Worm (Caenorhabditis elegans) whole organism, L1 larva: Measurements from ENCODE around the gene Y22D7AL.16.
A peak's percentile ranks its signal among the peaks of the same experiment; 100 is the strongest.

Source experiments
- C04F5.9 ChIP-seq: sonication (generic microtip); optimal IDR thresholded peaks from 2 replicates; lab custom pipeline; 2016; ENCODE audit warnings: missing genetic modification characterization, missing compliant biosample characterization
- C16A3.4 ChIP-seq: fragments of 150-350 bp; optimal IDR thresholded peaks from 2 replicates; lab custom pipeline; 2014; ENCODE audit warnings: missing biosample characterization, missing genetic modification characterization
- Y116A8C.19 ChIP-seq: sonication (generic microtip); optimal IDR thresholded peaks from 2 replicates; lab custom pipeline; 2016; ENCODE audit warnings: missing compliant biosample characterization, missing genetic modification characterization, borderline replicate concordance
- aha-1 ChIP-seq: fragments of 150-350 bp; optimal IDR thresholded peaks from 2 replicates; lab custom pipeline; 2014; ENCODE audit warnings: missing biosample characterization, missing genetic modification characterization
- alr-1 ChIP-seq: fragments of 200-800 bp; sonication (Bioruptor generic); optimal IDR thresholded peaks from 2 replicates; lab custom pipeline; 2018; ENCODE audit warnings: borderline replicate concordance, mild to moderate bottlenecking, missing genetic modification characterization, missing compliant biosample characterization
- ama-1 ChIP-seq: fragments of 150-350 bp; optimal IDR thresholded peaks from 2 replicates; lab custom pipeline; 2014
- blmp-1 ChIP-seq: fragments of 150-350 bp; optimal IDR thresholded peaks from 2 replicates; lab custom pipeline; 2014; ENCODE audit warnings: missing biosample characterization, missing genetic modification characterization
- ceh-63 ChIP-seq: fragments of 200-800 bp; sonication (Bioruptor generic); optimal IDR thresholded peaks from 2 replicates; lab custom pipeline; 2018; ENCODE audit warnings: mild to moderate bottlenecking, missing genetic modification characterization, missing compliant biosample characterization
- ceh-8 ChIP-seq: fragments of 200-800 bp; sonication (Bioruptor generic); optimal IDR thresholded peaks from 2 replicates; lab custom pipeline; 2018; ENCODE audit warnings: mild to moderate bottlenecking, missing genetic modification characterization, moderate library complexity, missing compliant biosample characterization
- ceh-82 ChIP-seq, 3 experiments: fragments of 150-350 bp in 1 of 3; sonication (generic microtip) in 2 of 3; optimal IDR thresholded peaks; 2 replicates each; lab custom pipeline; 2014 to 2017; ENCODE audit warnings: missing biosample characterization in 3 of 3, missing genetic modification characterization in 3 of 3
- ces-1 ChIP-seq: fragments of 150-350 bp; optimal IDR thresholded peaks from 2 replicates; lab custom pipeline; 2014; ENCODE audit warnings: missing biosample characterization, missing genetic modification reagents, missing genetic modification characterization
- dpl-1 ChIP-seq, 3 experiments: fragments of 150-350 bp in 2 of 3; sonication (generic microtip) in 1 of 3; optimal IDR thresholded peaks; 2 replicates each; lab custom pipeline; 2014 to 2017; ENCODE audit warnings: missing biosample characterization in 3 of 3, missing genetic modification characterization in 3 of 3, missing genetic modification reagents in 3 of 3
- dsc-1 ChIP-seq: sonication (generic microtip); optimal IDR thresholded peaks from 2 replicates; lab custom pipeline; 2016; ENCODE audit warnings: mild to moderate bottlenecking, missing genetic modification characterization, missing compliant biosample characterization
- efl-3 ChIP-seq: fragments of 200-800 bp; sonication (Bioruptor generic); optimal IDR thresholded peaks from 2 replicates; lab custom pipeline; 2018; ENCODE audit warnings: mild to moderate bottlenecking, missing genetic modification characterization, missing compliant biosample characterization
- egl-13 ChIP-seq: sonication (generic microtip); optimal IDR thresholded peaks from 2 replicates; lab custom pipeline; 2016; ENCODE audit warnings: missing genotype, missing genetic modification reagents, missing genetic modification characterization, missing compliant biosample characterization
- ets-5 ChIP-seq: fragments of 200-800 bp; sonication (Bioruptor generic); IDR thresholded peaks from 2 replicates; pipeline ENCODE4 v1.3.6; 2022; ENCODE audit warnings: missing genetic modification characterization, missing compliant biosample characterization
- fkh-10 ChIP-seq: sonication (generic microtip); optimal IDR thresholded peaks from 2 replicates; lab custom pipeline; 2017; ENCODE audit warnings: missing biosample characterization, missing genetic modification reagents, missing genetic modification characterization
- fkh-4 ChIP-seq: sonication (generic microtip); optimal IDR thresholded peaks from 2 replicates; lab custom pipeline; 2016; ENCODE audit warnings: missing compliant biosample characterization, missing genetic modification characterization, borderline replicate concordance
- fkh-8 ChIP-seq: sonication (generic microtip); optimal IDR thresholded peaks from 2 replicates; lab custom pipeline; 2016; ENCODE audit warnings: mild to moderate bottlenecking, missing genetic modification characterization, missing compliant biosample characterization
- grh-1 ChIP-seq: fragments of 200-800 bp; sonication (Bioruptor generic); IDR thresholded peaks from 2 replicates; pipeline ENCODE4 v1.3.6; 2022; ENCODE audit warnings: missing genetic modification reagents, missing genetic modification characterization, missing compliant biosample characterization
- hlh-17 ChIP-seq: fragments of 200-800 bp; sonication (Bioruptor generic); optimal IDR thresholded peaks from 2 replicates; lab custom pipeline; 2018; ENCODE audit warnings: missing genetic modification characterization, mild to moderate bottlenecking, missing compliant biosample characterization, moderate library complexity, borderline replicate concordance
- hlh-4 ChIP-seq: sonication (generic microtip); optimal IDR thresholded peaks from 2 replicates; lab custom pipeline; 2016; ENCODE audit warnings: mild to moderate bottlenecking, missing genetic modification characterization, missing compliant biosample characterization
- hpl-2 ChIP-seq: fragments of 150-350 bp; optimal IDR thresholded peaks from 2 replicates; lab custom pipeline; 2014; ENCODE audit warnings: missing biosample characterization, missing genetic modification reagents, missing genetic modification characterization
- irx-1 ChIP-seq: sonication (generic microtip); optimal IDR thresholded peaks from 2 replicates; lab custom pipeline; 2016; ENCODE audit warnings: missing genetic modification characterization, missing compliant biosample characterization
- isw-1 ChIP-seq: fragments of 200-800 bp; sonication (Bioruptor generic); IDR thresholded peaks from 2 replicates; pipeline ENCODE4 v1.3.6; 2022; ENCODE audit warnings: missing genetic modification characterization, missing compliant biosample characterization
- jun-1 ChIP-seq: fragments of 150-350 bp; optimal IDR thresholded peaks from 2 replicates; lab custom pipeline; 2014; ENCODE audit warnings: missing biosample characterization, missing genetic modification reagents, missing genetic modification characterization
- lin-13 ChIP-seq: fragments of 150-350 bp; optimal IDR thresholded peaks from 2 replicates; lab custom pipeline; 2014; ENCODE audit warnings: missing biosample characterization, missing genetic modification reagents, missing genetic modification characterization
- lin-14 ChIP-seq: fragments of 200-800 bp; sonication (Bioruptor generic); optimal IDR thresholded peaks from 2 replicates; lab custom pipeline; 2018; ENCODE audit warnings: mild to moderate bottlenecking, missing genetic modification characterization, moderate library complexity, missing compliant biosample characterization
- lir-3 ChIP-seq: sonication (generic microtip); optimal IDR thresholded peaks from 2 replicates; lab custom pipeline; 2016; ENCODE audit warnings: mild to moderate bottlenecking, missing genetic modification characterization, moderate library complexity, missing compliant biosample characterization; ENCODE audit not compliant: poor library complexity
- mab-9 ChIP-seq: fragments of 200-800 bp; sonication (Bioruptor generic); IDR thresholded peaks from 2 replicates; pipeline ENCODE4 v1.3.6; 2022; ENCODE audit warnings: missing genetic modification reagents, missing genetic modification characterization, missing compliant biosample characterization
- mdl-1 ChIP-seq, 2 experiments: fragments of 150-350 bp; optimal IDR thresholded peaks; 2 replicates each; lab custom pipeline; 2014 to 2017; ENCODE audit warnings: missing biosample characterization in 2 of 2, missing genetic modification characterization in 2 of 2, inconsistent platforms in 1 of 2
- mep-1 ChIP-seq: fragments of 150-350 bp; optimal IDR thresholded peaks from 2 replicates; lab custom pipeline; 2014; ENCODE audit warnings: missing biosample characterization, missing genetic modification characterization
- nhr-11 ChIP-seq: fragments of 150-350 bp; optimal IDR thresholded peaks from 2 replicates; lab custom pipeline; 2014; ENCODE audit warnings: missing biosample characterization, missing genetic modification characterization
- nhr-12 ChIP-seq: sonication (generic microtip); optimal IDR thresholded peaks from 2 replicates; lab custom pipeline; 2017; ENCODE audit warnings: missing biosample characterization, missing genetic modification characterization
- nhr-19 ChIP-seq: fragments of 200-800 bp; sonication (Bioruptor generic); conservative IDR thresholded peaks from 2 replicates; pipeline ENCODE4 v1.3.6; 2022; ENCODE audit warnings: missing genetic modification characterization, missing compliant biosample characterization
- nhr-20 ChIP-seq: sonication (generic microtip); optimal IDR thresholded peaks from 2 replicates; lab custom pipeline; 2016; ENCODE audit warnings: mild to moderate bottlenecking, missing genetic modification characterization, missing compliant biosample characterization
- nhr-237 ChIP-seq: fragments of 150-350 bp; optimal IDR thresholded peaks from 2 replicates; lab custom pipeline; 2014; ENCODE audit warnings: missing biosample characterization, missing genetic modification characterization
- nhr-28 ChIP-seq: fragments of 150-350 bp; optimal IDR thresholded peaks from 2 replicates; lab custom pipeline; 2014; ENCODE audit warnings: missing biosample characterization, missing genetic modification characterization
- nhr-76 ChIP-seq: sonication (generic microtip); optimal IDR thresholded peaks from 2 replicates; lab custom pipeline; 2017; ENCODE audit warnings: missing biosample characterization, missing genetic modification characterization
- nhr-84 ChIP-seq: sonication (generic microtip); optimal IDR thresholded peaks from 2 replicates; lab custom pipeline; 2017; ENCODE audit warnings: missing biosample characterization, missing genetic modification characterization
- nhr-85 ChIP-seq: sonication (generic microtip); peaks from one replicate; lab custom pipeline; 2016; ENCODE audit warnings: missing genetic modification characterization, inconsistent platforms, missing compliant biosample characterization
- pag-3 ChIP-seq: sonication (generic microtip); optimal IDR thresholded peaks from 2 replicates; lab custom pipeline; 2017; ENCODE audit warnings: missing genetic modification characterization, mild to moderate bottlenecking, missing compliant biosample characterization, antibody characterized with exemption, borderline replicate concordance; ENCODE audit not compliant: insufficient read depth
- pax-3 ChIP-seq: fragments of 200-800 bp; sonication (Bioruptor generic); optimal IDR thresholded peaks from 2 replicates; lab custom pipeline; 2018; ENCODE audit warnings: mild to moderate bottlenecking, missing genetic modification characterization, moderate library complexity, missing compliant biosample characterization
- rnt-1 ChIP-seq: sonication (generic microtip); optimal IDR thresholded peaks from 2 replicates; lab custom pipeline; 2016; ENCODE audit warnings: mild to moderate bottlenecking, missing genetic modification characterization, moderate library complexity, missing compliant biosample characterization
- snu-23 ChIP-seq: sonication (generic microtip); optimal IDR thresholded peaks from 2 replicates; lab custom pipeline; 2016; ENCODE audit warnings: missing genetic modification characterization, missing compliant biosample characterization
- sox-4 ChIP-seq: sonication (generic microtip); optimal IDR thresholded peaks from 2 replicates; lab custom pipeline; 2016; ENCODE audit warnings: missing genetic modification characterization, missing compliant biosample characterization
- sptf-1 ChIP-seq: fragments of 150-350 bp; optimal IDR thresholded peaks from 2 replicates; lab custom pipeline; 2014; ENCODE audit warnings: missing biosample characterization, missing genetic modification characterization
- tbx-2 ChIP-seq: sonication (generic microtip); optimal IDR thresholded peaks from 2 replicates; lab custom pipeline; 2016; ENCODE audit warnings: missing genetic modification characterization, missing compliant biosample characterization
- tlp-1 ChIP-seq: fragments of 150-350 bp; optimal IDR thresholded peaks from 2 replicates; lab custom pipeline; 2014; ENCODE audit warnings: missing biosample characterization, missing genetic modification characterization
- unc-62 ChIP-seq: fragments of 150-350 bp; optimal IDR thresholded peaks from 2 replicates; lab custom pipeline; 2014; ENCODE audit warnings: missing biosample characterization, missing genetic modification reagents, missing genetic modification characterization
- unc-86 ChIP-seq: sonication (generic microtip); optimal IDR thresholded peaks from 2 replicates; lab custom pipeline; 2016; ENCODE audit warnings: missing genetic modification characterization, missing compliant biosample characterization
- vab-15 ChIP-seq: sonication (generic microtip); optimal IDR thresholded peaks from 2 replicates; lab custom pipeline; 2017; ENCODE audit warnings: missing genotype, mild to moderate bottlenecking, missing genetic modification characterization, missing compliant biosample characterization
- xbp-1 ChIP-seq: sonication (generic microtip); optimal IDR thresholded peaks from 2 replicates; lab custom pipeline; 2016; ENCODE audit warnings: missing genetic modification characterization, missing compliant biosample characterization

Gene Y22D7AL.16

ce11 chrIII:1618915-1619314, 46.1 kb downstream of the Y22D7AL.16 start, which contains the start of gene Y22D7AL.10 (continued):
- TF ChIP-seq nhr-84 (no peak), aha-1 (peak; percentile 95), nhr-12 (tag; lab: Kevin White, UChicago) (peak; percentile 72), C04F5.9 (peak; percentile 95), lin-14 (GFP tag; lab: Kevin White, UChicago) (peak; percentile 99), lir-3 (tag; lab: Kevin White, UChicago) (peak; percentile 97), mep-1 (peak; percentile 93), efl-3 (GFP tag; lab: Kevin White, UChicago) (peak; percentile 97), sox-4 (tag; lab: Kevin White, UChicago) (peak; percentile 98), sptf-1 (tag; lab: Kevin White, UChicago) (no peak), ceh-82 (tag; optimal IDR thresholded peaks at IDR 0.05; lab: Kevin White, UChicago) (peak; percentile 95 to 97 (median 97)), fkh-10 (GFP tag; lab: Kevin White, UChicago) (peak; percentile 97), fkh-4 (tag; lab: Kevin White, UChicago) (peak; percentile 95), ceh-8 (GFP tag; lab: Kevin White, UChicago) (peak; percentile 99), lin-13 (peak; percentile 99), tlp-1 (tag; lab: Kevin White, UChicago) (no peak), nhr-20 (tag; lab: Kevin White, UChicago) (peak; percentile 99), rnt-1 (tag; lab: Kevin White, UChicago) (peak; percentile 96), dpl-1 (GFP tag; optimal IDR thresholded peaks at IDR 0.05; lab: Kevin White, UChicago) (peak; percentile 90 to 93 (median 91)), nhr-237 (tag; lab: Kevin White, UChicago) (peak; percentile 93), irx-1 (tag; lab: Kevin White, UChicago) (peak; percentile 99), hlh-4 (tag; lab: Kevin White, UChicago) (no peak), fkh-8 (tag; lab: Kevin White, UChicago) (peak; percentile 99), ces-1 (no peak), mdl-1 (tag; optimal IDR thresholded peaks at IDR 0.05; lab: Kevin White, UChicago) (peak in 1 of 2 experiments; percentile 92), isw-1 (GFP tag; lab: Robert Waterston, UW) (peak; percentile 100), nhr-76 (tag; lab: Kevin White, UChicago) (peak; percentile 100), nhr-11 (tag; lab: Kevin White, UChicago) (peak; percentile 92), unc-86 (tag; lab: Kevin White, UChicago) (peak; percentile 100), tbx-2 (tag; lab: Kevin White, UChicago) (peak; percentile 99), snu-23 (GFP tag; lab: Kevin White, UChicago) (peak; percentile 99), nhr-19 (GFP tag; lab: Robert Waterston, UW) (peak; percentile 99), xbp-1 (peak; percentile 100), unc-62 (GFP tag; lab: Kevin White, UChicago) (peak; percentile 73), grh-1 (peak; percentile 99), vab-15 (peak; percentile 85), mab-9 (GFP tag; lab: Robert Waterston, UW) (peak; percentile 99), egl-13 (tag; lab: Kevin White, UChicago) (peak; percentile 99), dsc-1 (peak; percentile 100), hlh-17 (GFP tag; lab: Kevin White, UChicago) (peak; percentile 65), ets-5 (GFP tag; lab: Robert Waterston, UW) (no peak), C16A3.4 (tag; lab: Kevin White, UChicago) (peak; percentile 97), alr-1 (no peak), blmp-1 (tag; lab: Kevin White, UChicago) (peak; percentile 82), hpl-2 (GFP tag; lab: Kevin White, UChicago) (peak; percentile 97), ceh-63 (GFP tag; lab: Kevin White, UChicago) (peak; percentile 85), pag-3 (tag; lab: Kevin White, UChicago) (no peak), pax-3 (tag; lab: Kevin White, UChicago) (peak; percentile 99), nhr-85 (tag; lab: Kevin White, UChicago) (peak; percentile 99), ama-1 (lab: Kevin White, UChicago) (peak; percentile 78), jun-1 (peak; percentile 98), Y116A8C.19 (tag; lab: Kevin White, UChicago) (peak; percentile 31), nhr-28 (tag; lab: Kevin White, UChicago) (peak; percentile 37)
